Fruit fly (Drosophila melanogaster) whole organism, embryonic: ENCODE measurements around the gene CG31104.
A peak's percentile ranks its signal among the peaks of the same experiment; 100 is the strongest.

ENCODE experiments used
- Bgb ChIP-seq: fragments of 200-800 bp; sonication (Bioruptor generic); IDR thresholded peaks from 2 replicates; pipeline ENCODE4 v1.3.6; 2022; ENCODE audit warnings: missing biosample characterization, missing genetic modification characterization; ENCODE audit not compliant: partially characterized antibody
- CG10267 ChIP-seq: fragments of 200-800 bp; sonication (Bioruptor generic); optimal IDR thresholded peaks from 2 replicates; lab custom pipeline; 2018; ENCODE audit warnings: missing biosample characterization, mild to moderate bottlenecking, missing genetic modification characterization, moderate library complexity
- CG12391 ChIP-seq: fragments of 200-800 bp; sonication (Bioruptor generic); optimal IDR thresholded peaks from 3 replicates; lab custom pipeline; 2018; ENCODE audit warnings: missing biosample characterization, mild to moderate bottlenecking, missing genetic modification characterization, moderate library complexity
- CG12659 ChIP-seq: fragments of 200-800 bp; sonication (Bioruptor generic); optimal IDR thresholded peaks from 3 replicates; lab custom pipeline; 2017; ENCODE audit warnings: mild to moderate bottlenecking, missing biosample characterization, missing genetic modification reagents, missing genetic modification characterization
- CG12744 ChIP-seq: fragments of 200-800 bp; sonication (Bioruptor generic); optimal IDR thresholded peaks from 2 replicates; lab custom pipeline; 2016; ENCODE audit warnings: missing biosample characterization, missing genetic modification characterization
- CG13296 ChIP-seq: fragments of 200-800 bp; sonication (Bioruptor generic); optimal IDR thresholded peaks from 3 replicates; lab custom pipeline; 2018; ENCODE audit warnings: missing biosample characterization, mild to moderate bottlenecking, missing genetic modification characterization
- CG15601 ChIP-seq: fragments of 200-800 bp; sonication (Bioruptor generic); optimal IDR thresholded peaks from 3 replicates; lab custom pipeline; 2019; ENCODE audit warnings: missing biosample characterization, mild to moderate bottlenecking, missing genetic modification characterization, moderate library complexity
- CG1603 ChIP-seq: fragments of 200-800 bp; sonication (Bioruptor generic); optimal IDR thresholded peaks from 2 replicates; lab custom pipeline; 2019; ENCODE audit warnings: missing biosample characterization, mild to moderate bottlenecking, missing genetic modification characterization, moderate library complexity
- CG17361 ChIP-seq: fragments of 200-800 bp; sonication (Bioruptor generic); IDR thresholded peaks from 3 replicates; pipeline ENCODE4 v1.3.6; 2022; ENCODE audit warnings: missing biosample characterization, missing genetic modification characterization
- CG17829 ChIP-seq: fragments of 200-800 bp; optimal IDR thresholded peaks from 2 replicates; lab custom pipeline; 2019; ENCODE audit warnings: missing biosample characterization, mild to moderate bottlenecking, missing genetic modification characterization, moderate library complexity
- CG2116 ChIP-seq: fragments of 200-800 bp; sonication (Bioruptor generic); optimal IDR thresholded peaks from 3 replicates; lab custom pipeline; 2018; ENCODE audit warnings: missing biosample characterization, mild to moderate bottlenecking, missing genetic modification characterization
- CG2199 ChIP-seq: fragments of 200-800 bp; sonication (Bioruptor generic); IDR thresholded peaks from 3 replicates; pipeline ENCODE4 v1.3.6; 2022; ENCODE audit warnings: missing biosample characterization, missing genetic modification characterization
- CG31224 ChIP-seq: fragments of 200-800 bp; sonication (Bioruptor generic); IDR thresholded peaks from 2 replicates; pipeline ENCODE4 v1.3.6; 2022; ENCODE audit warnings: missing biosample characterization, missing genetic modification characterization
- CG33213 ChIP-seq: fragments of 200-800 bp; sonication (Bioruptor generic); optimal IDR thresholded peaks from 3 replicates; lab custom pipeline; 2016; ENCODE audit warnings: missing biosample characterization, missing genetic modification characterization
- CG33557 ChIP-seq: fragments of 200-800 bp; sonication (Bioruptor generic); optimal IDR thresholded peaks from 2 replicates; lab custom pipeline; 2019; ENCODE audit warnings: missing biosample characterization, mild to moderate bottlenecking, missing genetic modification characterization, moderate library complexity
- CG34422 ChIP-seq: fragments of 200-800 bp; sonication (Bioruptor generic); IDR thresholded peaks from 3 replicates; pipeline ENCODE4 v1.3.6; 2022; ENCODE audit warnings: missing biosample characterization, missing genetic modification characterization
- CG3847 ChIP-seq: fragments of 200-800 bp; sonication (Bioruptor generic); IDR thresholded peaks from 2 replicates; pipeline ENCODE4 v1.3.6; 2022; ENCODE audit warnings: missing biosample characterization, missing genetic modification characterization
- CG3995 ChIP-seq: fragments of 200-800 bp; sonication (Bioruptor generic); optimal IDR thresholded peaks from 3 replicates; lab custom pipeline; 2016; ENCODE audit warnings: missing biosample characterization, missing genetic modification characterization
- CG7372 ChIP-seq: fragments of 200-800 bp; sonication (Bioruptor generic); IDR thresholded peaks from 2 replicates; pipeline ENCODE4 v1.3.6; 2022; ENCODE audit warnings: missing biosample characterization, missing genetic modification characterization
- CG8290 ChIP-seq, 3 experiments: fragments of 200-800 bp; sonication (Bioruptor generic); optimal IDR thresholded peaks; 2 replicates each; lab custom pipeline; 2016 to 2019; ENCODE audit warnings: missing biosample characterization in 3 of 3, missing genetic modification characterization in 3 of 3, mild to moderate bottlenecking in 2 of 3, moderate library complexity in 1 of 3
- CrebB ChIP-seq: fragments of 200-800 bp; sonication (Bioruptor generic); optimal IDR thresholded peaks from 3 replicates; lab custom pipeline; 2018; ENCODE audit warnings: missing biosample characterization, mild to moderate bottlenecking, missing genetic modification characterization
- Dad ChIP-seq: fragments of 200-800 bp; sonication (Bioruptor generic); optimal IDR thresholded peaks from 3 replicates; lab custom pipeline; 2016; ENCODE audit warnings: missing biosample characterization, missing genetic modification characterization
- Dp ChIP-seq: fragments of 200-800 bp; sonication (Bioruptor generic); optimal IDR thresholded peaks from 2 replicates; lab custom pipeline; 2018; ENCODE audit warnings: missing biosample characterization, mild to moderate bottlenecking, missing genetic modification characterization, moderate library complexity
- Dref ChIP-seq: fragments of 200-800 bp; sonication (Bioruptor generic); IDR thresholded peaks from 2 replicates; pipeline ENCODE4 v1.3.6; 2022; ENCODE audit warnings: missing biosample characterization, missing genetic modification characterization
- HLH4C ChIP-seq: fragments of 200-800 bp; sonication (Bioruptor generic); IDR thresholded peaks from 3 replicates; pipeline ENCODE4 v1.3.6; 2022; ENCODE audit warnings: missing biosample characterization, missing genetic modification characterization; ENCODE audit not compliant: partially characterized antibody
- Hmr ChIP-seq: fragments of 200-800 bp; sonication (Bioruptor generic); optimal IDR thresholded peaks from 3 replicates; lab custom pipeline; 2017; ENCODE audit warnings: mild to moderate bottlenecking, missing biosample characterization, missing genetic modification reagents, missing genetic modification characterization
- Lim3 ChIP-seq: fragments of 200-800 bp; sonication (Bioruptor generic); IDR thresholded peaks from 2 replicates; pipeline ENCODE4 v1.3.6; 2022; ENCODE audit warnings: missing biosample characterization, missing genetic modification characterization
- Nf-YA ChIP-seq: fragments of 200-800 bp; sonication (Bioruptor generic); IDR thresholded peaks from 2 replicates; pipeline ENCODE4 v1.3.6; 2022; ENCODE audit warnings: missing biosample characterization, missing genetic modification characterization
- Nf-YC ChIP-seq: fragments of 200-800 bp; optimal IDR thresholded peaks from 3 replicates; lab custom pipeline; 2019; ENCODE audit warnings: missing biosample characterization, mild to moderate bottlenecking, missing genetic modification characterization, moderate library complexity
- Optix ChIP-seq: fragments of 200-800 bp; sonication (Bioruptor generic); IDR thresholded peaks from 3 replicates; pipeline ENCODE4 v1.3.6; 2022; ENCODE audit warnings: missing biosample characterization, missing genetic modification characterization
- PHDP ChIP-seq: fragments of 200-800 bp; sonication (Bioruptor generic); optimal IDR thresholded peaks from 3 replicates; lab custom pipeline; 2018; ENCODE audit warnings: missing biosample characterization, mild to moderate bottlenecking, missing genetic modification characterization, moderate library complexity
- Six4 ChIP-seq: fragments of 200-800 bp; sonication (Bioruptor generic); optimal IDR thresholded peaks from 2 replicates; lab custom pipeline; 2016; ENCODE audit warnings: missing biosample characterization, missing genetic modification characterization
- YL-1 ChIP-seq: fragments of 200-800 bp; sonication (Bioruptor generic); optimal IDR thresholded peaks from 3 replicates; lab custom pipeline; 2017; ENCODE audit warnings: missing biosample characterization, mild to moderate bottlenecking, missing genetic modification characterization
- bab2 ChIP-seq: fragments of 200-800 bp; sonication (Bioruptor generic); optimal IDR thresholded peaks from 2 replicates; lab custom pipeline; 2016; ENCODE audit warnings: missing biosample characterization, missing genetic modification characterization
- croc ChIP-seq: fragments of 200-800 bp; sonication (Bioruptor generic); conservative IDR thresholded peaks from 3 replicates; pipeline ENCODE4 v1.3.6; 2022; ENCODE audit warnings: missing biosample characterization, missing genetic modification characterization
- dpn ChIP-seq, 2 experiments: fragments of 200-800 bp; sonication (Bioruptor generic); optimal IDR thresholded peaks; 3 replicates each; lab custom pipeline; 2016; ENCODE audit warnings: missing biosample characterization in 2 of 2, missing genetic modification characterization in 2 of 2
- dysf ChIP-seq: fragments of 200-800 bp; sonication (Bioruptor generic); IDR thresholded peaks from 3 replicates; pipeline ENCODE4 v1.3.6; 2022; ENCODE audit warnings: missing biosample characterization, missing genetic modification characterization
- eyg ChIP-seq: fragments of 200-800 bp; sonication (Bioruptor generic); optimal IDR thresholded peaks from 3 replicates; lab custom pipeline; 2016; ENCODE audit warnings: missing biosample characterization, missing genetic modification characterization
- knrl ChIP-seq: fragments of 200-800 bp; sonication (Bioruptor generic); IDR thresholded peaks from 3 replicates; pipeline ENCODE4 v1.3.6; 2022; ENCODE audit warnings: missing biosample characterization, missing genetic modification characterization; ENCODE audit not compliant: partially characterized antibody
- pho ChIP-seq: fragments of 200-800 bp; sonication (Bioruptor generic); optimal IDR thresholded peaks from 2 replicates; lab custom pipeline; 2016; ENCODE audit warnings: missing biosample characterization, missing genetic modification characterization
- pzg ChIP-seq: fragments of 200-800 bp; sonication (Bioruptor generic); optimal IDR thresholded peaks from 3 replicates; lab custom pipeline; 2018; ENCODE audit warnings: missing biosample characterization, mild to moderate bottlenecking, missing genetic modification characterization, moderate library complexity
- schlank ChIP-seq: fragments of 200-800 bp; sonication (Bioruptor generic); optimal IDR thresholded peaks from 2 replicates; lab custom pipeline; 2018; ENCODE audit warnings: missing biosample characterization, mild to moderate bottlenecking, missing genetic modification characterization
- sd ChIP-seq: fragments of 200-800 bp; sonication (Bioruptor generic); optimal IDR thresholded peaks from 3 replicates; lab custom pipeline; 2018; ENCODE audit warnings: missing biosample characterization, mild to moderate bottlenecking, missing genetic modification characterization, moderate library complexity
- stwl ChIP-seq: fragments of 200-800 bp; sonication (Bioruptor generic); optimal IDR thresholded peaks from 3 replicates; lab custom pipeline; 2018; ENCODE audit warnings: missing biosample characterization, mild to moderate bottlenecking, missing genetic modification characterization, moderate library complexity
- sug ChIP-seq: fragments of 200-800 bp; optimal IDR thresholded peaks from 2 replicates; lab custom pipeline; 2019; ENCODE audit warnings: missing biosample characterization, mild to moderate bottlenecking, missing genetic modification characterization, moderate library complexity
- trem ChIP-seq: fragments of 200-800 bp; optimal IDR thresholded peaks from 3 replicates; lab custom pipeline; 2019; ENCODE audit warnings: missing biosample characterization, mild to moderate bottlenecking, missing genetic modification characterization, moderate library complexity
- unc-4 ChIP-seq: fragments of 200-800 bp; sonication (Bioruptor generic); IDR thresholded peaks from 2 replicates; pipeline ENCODE4 v1.3.6; 2022; ENCODE audit warnings: missing biosample characterization, missing genetic modification characterization; ENCODE audit not compliant: partially characterized antibody
- zen ChIP-seq: fragments of 200-800 bp; sonication (Bioruptor generic); optimal IDR thresholded peaks from 3 replicates; lab custom pipeline; 2018; ENCODE audit warnings: missing biosample characterization, mild to moderate bottlenecking, missing genetic modification characterization, moderate library complexity

The CG31104 gene

DNA sequence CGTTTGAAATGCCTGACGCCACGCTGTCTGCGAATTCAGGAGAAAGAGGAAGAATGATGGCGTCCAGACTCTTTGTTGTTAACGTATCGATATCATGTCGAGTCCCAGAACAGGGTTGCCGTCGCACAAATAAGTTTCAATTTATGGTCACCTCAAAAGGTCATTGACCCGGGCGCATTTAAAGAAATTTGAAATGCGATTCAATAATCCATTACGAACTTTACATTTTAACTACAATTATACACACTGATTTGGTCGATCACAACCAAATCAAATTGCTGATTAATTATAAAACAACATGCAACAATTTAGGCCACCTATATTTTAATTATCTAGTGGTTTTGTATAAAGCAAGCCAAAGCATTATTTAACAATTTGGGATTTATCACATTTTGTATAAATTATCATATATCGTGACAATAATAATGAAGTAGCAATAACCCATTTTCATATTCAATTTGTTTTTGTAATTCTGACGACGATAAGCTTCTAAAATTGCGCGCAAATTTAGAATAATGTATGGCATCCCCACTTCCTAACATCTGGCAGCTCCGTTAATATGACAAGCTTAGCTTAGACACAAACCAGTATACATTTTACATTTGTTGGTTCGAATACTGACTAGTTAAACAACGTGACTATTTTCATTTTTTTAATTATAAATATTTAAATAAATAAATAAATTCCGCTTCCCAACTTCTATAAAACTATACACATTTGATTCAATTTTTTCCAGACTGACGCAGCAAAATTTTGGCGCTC is 40.0 kb upstream of the CG31104 start, which contains the start of gene bam (continued):
- TF ChIP-seq CG12744 (GFP tag; lab: Kevin White, UChicago) (no peak), unc-4 (GFP tag; lab: Robert Waterston, UW) (0 out of 2 replicates have a peak, but pooled peaks have one; percentile 20), CG15601 (tag; lab: Kevin White, UChicago) (peak; percentile 22), Nf-YC (peak; percentile 46), CG33213 (GFP tag; lab: Kevin White, UChicago) (peak; percentile 19), CG2116 (peak; percentile 36), HLH4C (GFP tag; lab: Robert Waterston, UW) (no peak), CG1603 (tag; lab: Kevin White, UChicago) (peak; percentile 57), CG34422 (GFP tag; lab: Robert Waterston, UW) (no peak), stwl (peak; percentile 83), croc (GFP tag; lab: Robert Waterston, UW) (no peak), Hmr (GFP tag; lab: Kevin White, UChicago) (peak; percentile 59), CG2199 (peak; percentile 59; the same call in 2 of the 3 replicates), pho (GFP tag; lab: Kevin White, UChicago) (no peak), CG3995 (GFP tag; lab: Kevin White, UChicago) (peak; percentile 38), CG31224 (no peak), CG12659 (GFP tag; lab: Kevin White, UChicago) (peak; percentile 37), dysf (GFP tag; lab: Robert Waterston, UW) (no peak), CG8290 (GFP tag; optimal IDR thresholded peaks at IDR 0.05; lab: Kevin White, UChicago) (peak; percentile 43), CG8290 (tag; optimal IDR thresholded peaks at IDR 0.05; lab: Kevin White, UChicago) (no peak), bab2 (GFP tag; lab: Kevin White, UChicago) (no peak), dpn (GFP tag; optimal IDR thresholded peaks at IDR 0.05; lab: Kevin White, UChicago) (peak in 1 of 2 experiments; percentile 24), CG10267 (peak; percentile 53), trem (peak; percentile 71), Lim3 (GFP tag; lab: Robert Waterston, UW) (no peak), PHDP (peak; percentile 4), Bgb (GFP tag; lab: Robert Waterston, UW) (peak; percentile 55; the same call in 1 of the 2 replicates), CrebB (no peak), knrl (GFP tag; lab: Robert Waterston, UW) (peak; percentile 54; the same call in 2 of the 3 replicates), CG12391 (peak; percentile 33), CG17829 (tag; lab: Kevin White, UChicago) (peak; percentile 52), CG17361 (GFP tag; lab: Robert Waterston, UW) (0 out of 3 replicates have a peak, but pooled peaks have one; percentile 24), CG13296 (GFP tag; lab: Kevin White, UChicago) (no peak), Optix (GFP tag; lab: Robert Waterston, UW) (no peak), zen (tag; lab: Kevin White, UChicago) (no peak), sd (tag; lab: Kevin White, UChicago) (peak; percentile 52), Dad (GFP tag; lab: Kevin White, UChicago) (no peak), Dp (peak; percentile 97), pzg (GFP tag; lab: Kevin White, UChicago) (peak; percentile 81), eyg (no peak), Six4 (GFP tag; lab: Kevin White, UChicago) (no peak), CG33557 (peak; percentile 15), YL-1 (peak; percentile 18), CG7372 (no peak), Nf-YA (GFP tag; lab: Robert Waterston, UW) (no peak), sug (tag; lab: Kevin White, UChicago) (peak; percentile 46), schlank (tag; lab: Kevin White, UChicago) (no peak), CG3847 (GFP tag; lab: Robert Waterston, UW) (peak; percentile 80), Dref (0 out of 2 replicates have a peak, but pooled peaks have one; percentile 32)
